Fruit fly (Drosophila melanogaster): ENCODE data around the gene r2d2.

dm6 chr2L:7813357-7813756, 13.4 kb downstream of the r2d2 start:
- TF ChIP-seq Lpt (GFP tag; optimal IDR thresholded peaks at IDR 0.05) (no peak), CG8119 (GFP tag; IDR thresholded peaks at IDR 0.05) (no peak), topi (GFP tag; optimal IDR thresholded peaks at IDR 0.05) (no peak), esn (GFP tag; optimal IDR thresholded peaks at IDR 0.05) (no peak), CG11902 (GFP tag; optimal IDR thresholded peaks at IDR 0.05) (no peak), dac (GFP tag; optimal IDR thresholded peaks at IDR 0.05) (no peak), Blimp-1 (GFP tag; optimal IDR thresholded peaks at IDR 0.05) (no peak), CG10631 (GFP tag; optimal IDR thresholded peaks at IDR 0.05) (no peak), CG6854 (GFP tag; optimal IDR thresholded peaks at IDR 0.05) (no peak), dsx (GFP tag; optimal IDR thresholded peaks at IDR 0.05; ENCODE audit: poor library complexity, severe bottlenecking) (peak; percentile 18), CG31627 (GFP tag; optimal IDR thresholded peaks at IDR 0.05) (no peak), salr (GFP tag; optimal IDR thresholded peaks at IDR 0.05) (no peak), Hr39 (GFP tag; optimal IDR thresholded peaks at IDR 0.05) (no peak), CG6792 (GFP tag; optimal IDR thresholded peaks at IDR 0.05) (no peak)
